Worm (Caenorhabditis elegans): ENCODE results near the gene aipr-1.

Gene aipr-1

ce11 chrII:6588605-6589292, 5.3 kb downstream of the aipr-1 start, which contains the start of gene icd-1 (continued):
- TF ChIP-seq zip-4 (GFP tag; optimal IDR thresholded peaks at IDR 0.05) = peak; percentile 99
- peak; percentile 76 to 81 (median 76) for TF ChIP-seq dpl-1 (GFP tag; optimal IDR thresholded peaks at IDR 0.05)
- no peak for TF ChIP-seq unc-62 (GFP tag; optimal IDR thresholded peaks at IDR 0.05)
- peak; percentile 82 for TF ChIP-seq unc-98 (GFP tag; IDR thresholded peaks at IDR 0.05)
- TF ChIP-seq ceh-88 (GFP tag; IDR thresholded peaks at IDR 0.05) = peak; percentile 89
- TF ChIP-seq efl-1 (optimal IDR thresholded peaks at IDR 0.05) = peak; percentile 93 to 96
- TF ChIP-seq efl-1 (GFP tag; optimal IDR thresholded peaks at IDR 0.05 in 1 of 2) = peak; percentile 73 to 98
- peak; percentile 92 for TF ChIP-seq rnt-1 (tag; optimal IDR thresholded peaks at IDR 0.05)
- peak; percentile 79 for TF ChIP-seq blmp-1 (tag; optimal IDR thresholded peaks at IDR 0.05)
- TF ChIP-seq lin-13 (GFP tag; optimal IDR thresholded peaks at IDR 0.05) = peak; percentile 84
- peak; percentile 97 for TF ChIP-seq ztf-4 (tag; optimal IDR thresholded peaks at IDR 0.05)
- TF ChIP-seq nhr-12 (tag; optimal IDR thresholded peaks at IDR 0.05) = no peak
- TF ChIP-seq elt-2 (tag; optimal IDR thresholded peaks at IDR 0.05) = peak; percentile 84
- peak; percentile 98 for TF ChIP-seq lin-14 (GFP tag; optimal IDR thresholded peaks at IDR 0.05)
- no peak for TF ChIP-seq unc-30 (tag; optimal IDR thresholded peaks at IDR 0.05)
- TF ChIP-seq ztf-11 (tag; optimal IDR thresholded peaks at IDR 0.05) = peak in 1 of 2 experiments; percentile 85
- no peak for TF ChIP-seq alr-1 (tag; optimal IDR thresholded peaks at IDR 0.05; ENCODE audit: borderline replicate concordance)
- TF ChIP-seq lsy-2 (tag; optimal IDR thresholded peaks at IDR 0.05) = peak; percentile 94 to 96
- TF ChIP-seq F16B12.6 (tag; optimal IDR thresholded peaks at IDR 0.05) = peak; percentile 69
- TF ChIP-seq pax-3 (tag; optimal IDR thresholded peaks at IDR 0.05) = peak; percentile 90
- TF ChIP-seq lin-35 (GFP tag; optimal IDR thresholded peaks at IDR 0.05) = peak; percentile 84 to 87
- TF ChIP-seq fkh-8 (tag; optimal IDR thresholded peaks at IDR 0.05) = peak; percentile 96
- TF ChIP-seq ceh-82 (tag; optimal IDR thresholded peaks at IDR 0.05) = peak; percentile 91 to 95 (median 93)
- TF ChIP-seq xbp-1 (tag; optimal IDR thresholded peaks at IDR 0.05) = peak; percentile 94
- peak; percentile 45 to 89 for TF ChIP-seq mdl-1 (tag; optimal IDR thresholded peaks at IDR 0.05)
- peak; percentile 74 for TF ChIP-seq unc-130 (tag; optimal IDR thresholded peaks at IDR 0.05)
- no peak for TF ChIP-seq ceh-63 (GFP tag; optimal IDR thresholded peaks at IDR 0.05)
- peak; percentile 94 for TF ChIP-seq dsc-1 (tag; optimal IDR thresholded peaks at IDR 0.05)
- TF ChIP-seq Y116A8C.19 (tag; optimal IDR thresholded peaks at IDR 0.05; ENCODE audit: borderline replicate concordance) = no peak
- peak in 1 of 2 experiments; percentile 82 for TF ChIP-seq egl-27 (tag; optimal IDR thresholded peaks at IDR 0.05)
- TF ChIP-seq fos-1 (tag; optimal IDR thresholded peaks at IDR 0.05) = peak; percentile 95
- TF ChIP-seq C34B4.2 (tag; optimal IDR thresholded peaks at IDR 0.05) = no peak
- no peak for TF ChIP-seq efl-3 (GFP tag; optimal IDR thresholded peaks at IDR 0.05)
- TF ChIP-seq ceh-90 (tag; optimal IDR thresholded peaks at IDR 0.05) = peak; percentile 28
- TF ChIP-seq tbx-2 (tag; optimal IDR thresholded peaks at IDR 0.05) = peak; percentile 97
- TF ChIP-seq ama-1 (optimal IDR thresholded peaks at IDR 0.05) = peak; percentile 43
- peak; percentile 95 for TF ChIP-seq grh-1 (GFP tag; IDR thresholded peaks at IDR 0.05)
- TF ChIP-seq lir-3 (tag; optimal IDR thresholded peaks at IDR 0.05; ENCODE audit: poor library complexity) = peak; percentile 89
- peak; percentile 99 for TF ChIP-seq snu-23 (GFP tag; optimal IDR thresholded peaks at IDR 0.05)
- no peak for TF ChIP-seq pqm-1 (tag; optimal IDR thresholded peaks at IDR 0.05)
- peak; percentile 95 for TF ChIP-seq unc-86 (tag; optimal IDR thresholded peaks at IDR 0.05)
- peak; percentile 99 for TF ChIP-seq nhr-71 (tag; optimal IDR thresholded peaks at IDR 0.05)
- peak; percentile 94 for TF ChIP-seq jun-1 (tag; optimal IDR thresholded peaks at IDR 0.05)
- TF ChIP-seq nhr-84 (tag; optimal IDR thresholded peaks at IDR 0.05) = no peak
- TF ChIP-seq nhr-76 (tag; optimal IDR thresholded peaks at IDR 0.05) = no peak
- TF ChIP-seq sptf-1 (tag; optimal IDR thresholded peaks at IDR 0.05) = no peak
- TF ChIP-seq fkh-10 (GFP tag; optimal IDR thresholded peaks at IDR 0.05) = peak; percentile 86
- TF ChIP-seq zag-1 (tag; optimal IDR thresholded peaks at IDR 0.05) = peak; percentile 73
- TF ChIP-seq egl-13 (tag; optimal IDR thresholded peaks at IDR 0.05) = peak; percentile 86
- TF ChIP-seq sup-37 (GFP tag; optimal IDR thresholded peaks at IDR 0.05) = peak; percentile 75
- TF ChIP-seq nhr-28 (tag; optimal IDR thresholded peaks at IDR 0.05) = no peak
- TF ChIP-seq nhr-11 (tag; optimal IDR thresholded peaks at IDR 0.05) = peak; percentile 97
